Fruit fly (Drosophila melanogaster) whole organism, wandering third instar larva: ENCODE results near the gene gig.

Experiments used
- Abd-B ChIP-seq: fragments of >200 bp; optimal IDR thresholded peaks from 2 replicates; lab custom pipeline; 2017; ENCODE audit warnings: missing biosample characterization, missing genetic modification characterization
- CG32264 ChIP-seq: fragments of 200-800 bp; sonication (Bioruptor generic); optimal IDR thresholded peaks from 2 replicates; lab custom pipeline; 2016; ENCODE audit warnings: missing biosample characterization, missing genetic modification characterization
- CG9705 ChIP-seq: fragments of 200-800 bp; sonication (Bioruptor generic); optimal IDR thresholded peaks from 2 replicates; lab custom pipeline; 2018; ENCODE audit warnings: missing biosample characterization, mild to moderate bottlenecking, missing genetic modification characterization
- CrebA ChIP-seq: fragments of 200-800 bp; sonication (Bioruptor generic); optimal IDR thresholded peaks from 2 replicates; lab custom pipeline; 2016; ENCODE audit warnings: missing biosample characterization, mild to moderate bottlenecking, missing genetic modification characterization, borderline replicate concordance
- Dfd ChIP-seq: fragments of >200 bp; optimal IDR thresholded peaks from 2 replicates; lab custom pipeline; 2017; ENCODE audit warnings: missing biosample characterization, missing genetic modification characterization
- GATAd ChIP-seq: sonication (Bioruptor generic); optimal IDR thresholded peaks from 2 replicates; lab custom pipeline; 2016; ENCODE audit warnings: missing biosample characterization, missing genetic modification characterization
- Hnf4 ChIP-seq: fragments of 200-800 bp; sonication (Bioruptor generic); optimal IDR thresholded peaks from 2 replicates; lab custom pipeline; 2016; ENCODE audit warnings: missing biosample characterization, mild to moderate bottlenecking, missing genetic modification characterization
- Hr78 ChIP-seq: fragments of >200 bp; optimal IDR thresholded peaks from 2 replicates; lab custom pipeline; 2017; ENCODE audit warnings: missing biosample characterization, missing genetic modification characterization
- Hr83 ChIP-seq: fragments of 200-300 bp; sonication (Bioruptor generic); optimal IDR thresholded peaks from 2 replicates; lab custom pipeline; 2016; ENCODE audit warnings: missing biosample characterization, mild to moderate bottlenecking, missing genetic modification characterization, moderate library complexity; ENCODE audit not compliant: poor library complexity, severe bottlenecking
- Jra ChIP-seq: sonication (Bioruptor generic); optimal IDR thresholded peaks from 2 replicates; lab custom pipeline; 2016; ENCODE audit warnings: missing biosample characterization, missing genetic modification characterization
- Mio ChIP-seq: sonication (Bioruptor generic); optimal IDR thresholded peaks from 2 replicates; lab custom pipeline; 2016; ENCODE audit warnings: missing biosample characterization, missing genetic modification characterization
- Myc ChIP-seq: fragments of >200 bp; optimal IDR thresholded peaks from 2 replicates; lab custom pipeline; 2017
- N ChIP-seq: fragments of >200 bp; optimal IDR thresholded peaks from 2 replicates; lab custom pipeline; 2018; ENCODE audit warnings: missing biosample characterization, missing external identifiers, missing genetic modification characterization
- OdsH ChIP-seq: fragments of 200-800 bp; sonication (Bioruptor generic); optimal IDR thresholded peaks from 2 replicates; lab custom pipeline; 2016; ENCODE audit warnings: missing biosample characterization, mild to moderate bottlenecking, missing genetic modification characterization
- Vsx2 ChIP-seq: fragments of 200-300, 225-300 bp; sonication (Bioruptor generic); optimal IDR thresholded peaks from 2 replicates; lab custom pipeline; 2018; ENCODE audit warnings: missing biosample characterization, missing genetic modification characterization; ENCODE audit not compliant: partially characterized antibody
- br ChIP-seq: fragments of 200-800 bp; sonication (Bioruptor generic); optimal IDR thresholded peaks from 2 replicates; lab custom pipeline; 2016; ENCODE audit warnings: missing biosample characterization, missing genetic modification characterization
- brk ChIP-seq: fragments of 200-800 bp; sonication (Bioruptor generic); optimal IDR thresholded peaks from 2 replicates; lab custom pipeline; 2016; ENCODE audit warnings: missing biosample characterization, mild to moderate bottlenecking, missing genetic modification characterization
- dmrt93B ChIP-seq: fragments of 200-800 bp; sonication (Bioruptor generic); optimal IDR thresholded peaks from 2 replicates; lab custom pipeline; 2018; ENCODE audit warnings: missing biosample characterization, mild to moderate bottlenecking, missing genetic modification characterization
- dsf ChIP-seq: sonication (Bioruptor generic); optimal IDR thresholded peaks from 2 replicates; lab custom pipeline; 2016; ENCODE audit warnings: missing biosample characterization, missing genetic modification characterization, borderline replicate concordance
- ey ChIP-seq: fragments of 200-800 bp; sonication (Bioruptor generic); optimal IDR thresholded peaks from 2 replicates; lab custom pipeline; 2016; ENCODE audit warnings: missing biosample characterization, missing genetic modification characterization
- foxo ChIP-seq, 2 experiments: fragments of 200-800 bp; sonication (Bioruptor generic); optimal IDR thresholded peaks; 2 replicates in 1 of 2; 3 replicates in 1 of 2; lab custom pipeline; 2016 to 2017; ENCODE audit warnings: missing biosample characterization in 2 of 2, missing genetic modification characterization in 2 of 2
- fru ChIP-seq: fragments of 200-800 bp; sonication (Bioruptor generic); optimal IDR thresholded peaks from 3 replicates; lab custom pipeline; 2016; ENCODE audit warnings: missing biosample characterization, mild to moderate bottlenecking, missing genetic modification characterization
- h ChIP-seq: fragments of 200-800 bp; sonication (Bioruptor generic); optimal IDR thresholded peaks from 3 replicates; lab custom pipeline; 2016; ENCODE audit warnings: missing biosample characterization, mild to moderate bottlenecking, missing genetic modification characterization
- jim ChIP-seq: fragments of 175-275, 200-325 bp; sonication (Bioruptor generic); optimal IDR thresholded peaks from 2 replicates; lab custom pipeline; 2016; ENCODE audit warnings: missing biosample characterization, mild to moderate bottlenecking, missing genetic modification characterization
- pan ChIP-seq: fragments of >200 bp; optimal IDR thresholded peaks from 2 replicates; lab custom pipeline; 2017
- sage ChIP-seq: fragments of 200-800 bp; sonication (Bioruptor generic); optimal IDR thresholded peaks from 2 replicates; lab custom pipeline; 2016; ENCODE audit warnings: missing biosample characterization, mild to moderate bottlenecking, missing genetic modification characterization
- woc ChIP-seq: sonication (Bioruptor generic); optimal IDR thresholded peaks from 2 replicates; lab custom pipeline; 2016; ENCODE audit warnings: missing biosample characterization, mild to moderate bottlenecking, missing genetic modification characterization

Gene gig

dm6 chr3L:20105794-20106193 is 23.2 kb upstream of the gig start, which contains the start of gene CG14185:
Gene CG14185 (plus strand): TSS chr3L:20106094.
- TF ChIP-seq Jra (GFP tag; lab: Kevin White, UChicago) (no peak), dmrt93B (GFP tag; lab: Kevin White, UChicago) (no peak), sage (GFP tag; lab: Kevin White, UChicago) (no peak), CrebA (no peak), N (no peak), Vsx2 (GFP tag; lab: Kevin White, UChicago) (no peak), br (no peak)

- no peak for TF ChIP-seq dsf (GFP tag; lab: Kevin White, UChicago)
- TF ChIP-seq pan = no peak
- no peak for TF ChIP-seq CG9705 (GFP tag; lab: Kevin White, UChicago)
- TF ChIP-seq Hnf4 = no peak
- TF ChIP-seq jim (GFP tag; lab: Kevin White, UChicago) = no peak
- TF ChIP-seq brk = no peak
- TF ChIP-seq Mio (GFP tag; lab: Kevin White, UChicago) = no peak
Observed at dm6 chr3L:20111434-20111833, 17.5 kb upstream of the gig start, which contains the start of gene Ir76b. Gene Ir76b (minus strand): TSS chr3L:20111534.

dm6 chr3L:20112797-20113368 is 16.1 kb upstream of the gig start, which contains the start of gene CG14187:
Gene CG14187 (minus strand): TSS chr3L:20112847.
- TF ChIP-seq Jra (GFP tag; lab: Kevin White, UChicago) (no peak), CG9705 (GFP tag; lab: Kevin White, UChicago) (no peak), GATAd (GFP tag; lab: Kevin White, UChicago) (no peak), woc (no peak), Myc (lab: Kevin White, UChicago) (no peak)
- TF ChIP-seq, all 38 proteins: peak for 0

- TF ChIP-seq h (GFP tag; lab: Kevin White, UChicago) (peak; percentile 32), N (no peak), fru (GFP tag; lab: Kevin White, UChicago) (no peak), CG9705 (GFP tag; lab: Kevin White, UChicago) (no peak)
Observed at dm6 chr3L:20123038-20123437, 5.9 kb upstream of the gig start.

dm6 chr3L:20126106-20126505 is 2.9 kb upstream of the gig start:
- no peak for TF ChIP-seq CG9705 (GFP tag; lab: Kevin White, UChicago)
- TF ChIP-seq Hr78 = no peak
- TF ChIP-seq dmrt93B (GFP tag; lab: Kevin White, UChicago) = no peak
- TF ChIP-seq ey = no peak
- TF ChIP-seq GATAd (GFP tag; lab: Kevin White, UChicago) = no peak
- TF ChIP-seq CrebA = no peak
- no peak for TF ChIP-seq foxo (GFP tag; optimal IDR thresholded peaks at IDR 0.05; lab: Kevin White, UChicago)
- TF ChIP-seq brk = no peak
- no peak for TF ChIP-seq Abd-B (GFP tag; lab: Kevin White, UChicago)
- TF ChIP-seq Dfd = no peak
- TF ChIP-seq, all 38 proteins: peak for 0

- no peak for TF ChIP-seq N
- no peak for TF ChIP-seq Hr78
- TF ChIP-seq Hr83 (GFP tag; lab: Kevin White, UChicago) = no peak
- TF ChIP-seq GATAd (GFP tag; lab: Kevin White, UChicago) = no peak
- TF ChIP-seq CG32264 (GFP tag; lab: Kevin White, UChicago) = no peak
- no peak for TF ChIP-seq br
- no peak for TF ChIP-seq Mio (GFP tag; lab: Kevin White, UChicago)
- TF ChIP-seq brk = no peak
Observed at dm6 chr3L:20127281-20127680, 1.7 kb upstream of the gig start, which contains the start of gene CG7365. Gene CG7365 (minus strand): TSS chr3L:20127381.

- TF ChIP-seq Hr83 (GFP tag; lab: Kevin White, UChicago) (no peak), CrebA (no peak), CG32264 (GFP tag; lab: Kevin White, UChicago) (no peak), CG9705 (GFP tag; lab: Kevin White, UChicago) (no peak), Hr78 (no peak), OdsH (GFP tag; lab: Kevin White, UChicago) (no peak), dmrt93B (GFP tag; lab: Kevin White, UChicago) (no peak), Dfd (no peak), ey (no peak)
Observed at dm6 chr3L:20131643-20132042, 2.7 kb downstream of the gig start, which contains the start of gene obst-J. Gene obst-J (minus strand): TSS chr3L:20131743.
